Worm (Caenorhabditis elegans): ENCODE results near the gene pygo-1.

The pygo-1 gene

ce11 chrIV:5038744-5039143 is 44.4 kb upstream of the pygo-1 start (continued):
- no peak for TF ChIP-seq cebp-1 (GFP tag; IDR thresholded peaks at IDR 0.05)
- TF ChIP-seq cebp-1 (tag; optimal IDR thresholded peaks at IDR 0.05), result no peak
- peak; percentile 66 for TF ChIP-seq F23B12.7 (tag; optimal IDR thresholded peaks at IDR 0.05; ENCODE audit: insufficient read depth)
- no peak; the same call in 1 of the 2 replicates for TF ChIP-seq dox-1 (GFP tag; IDR thresholded peaks at IDR 0.05)
- peak; percentile 26 for TF ChIP-seq F57A8.1 (GFP tag; optimal IDR thresholded peaks at IDR 0.05)
- no peak for TF ChIP-seq sea-2 (GFP tag; IDR thresholded peaks at IDR 0.05)
- TF ChIP-seq athp-1 (tag; optimal IDR thresholded peaks at IDR 0.05), result peak; percentile 63
- TF ChIP-seq Y79H2A.3 (GFP tag; conservative IDR thresholded peaks at IDR 0.05), result 0 out of 2 replicates have a peak, but pooled peaks have one; percentile 62
- peak; percentile 44 for TF ChIP-seq F10E7.11 (tag; optimal IDR thresholded peaks at IDR 0.05)
- no peak for TF ChIP-seq Y53G8AR.9 (GFP tag; conservative IDR thresholded peaks at IDR 0.05)

ce11 chrIV:5045389-5045788 is 37.7 kb upstream of the pygo-1 start, which contains the start of gene hot-9:
Gene hot-9, minus strand, starts transcription at chrIV:5045489.
- TF ChIP-seq athp-1 (tag; optimal IDR thresholded peaks at IDR 0.05), result no peak
- TF ChIP-seq zim-3 (tag; optimal IDR thresholded peaks at IDR 0.05), result no peak
- TF ChIP-seq dpff-1 (tag; optimal IDR thresholded peaks at IDR 0.05), result no peak
- TF ChIP-seq hmg-20 (GFP tag; IDR thresholded peaks at IDR 0.05), result no peak
- TF ChIP-seq ztf-22 (GFP tag; optimal IDR thresholded peaks at IDR 0.05), result no peak
- TF ChIP-seq hlh-26 (GFP tag; conservative IDR thresholded peaks at IDR 0.05), result no peak
- no peak for TF ChIP-seq atf-7 (tag; optimal IDR thresholded peaks at IDR 0.05)
- no peak for TF ChIP-seq B0019.2 (GFP tag; conservative IDR thresholded peaks at IDR 0.05)
- no peak for TF ChIP-seq egl-18 (GFP tag; IDR thresholded peaks at IDR 0.05)
- TF ChIP-seq lin-54 (GFP tag; optimal IDR thresholded peaks at IDR 0.05), result no peak
- no peak for TF ChIP-seq ztf-25 (GFP tag; IDR thresholded peaks at IDR 0.05)
- TF ChIP-seq die-1 (tag; optimal IDR thresholded peaks at IDR 0.05), result no peak
- TF ChIP-seq dpl-1 (GFP tag; optimal IDR thresholded peaks at IDR 0.05), result no peak
- no peak for TF ChIP-seq sptf-2 (GFP tag; optimal IDR thresholded peaks at IDR 0.05)
- TF ChIP-seq sea-2 (GFP tag; IDR thresholded peaks at IDR 0.05), result no peak
- TF ChIP-seq unc-62 (GFP tag; optimal IDR thresholded peaks at IDR 0.05), result no peak
- TF ChIP-seq somi-1 (GFP tag; optimal IDR thresholded peaks at IDR 0.05), result no peak
- TF ChIP-seq lin-35 (GFP tag; optimal IDR thresholded peaks at IDR 0.05), result no peak

ce11 chrIV:5054297-5054696 is 28.8 kb upstream of the pygo-1 start:
- TF ChIP-seq snpc-3.4 (tag; optimal IDR thresholded peaks at IDR 0.05) (no peak), fkh-3 (tag; optimal IDR thresholded peaks at IDR 0.05) (no peak), egl-18 (GFP tag; IDR thresholded peaks at IDR 0.05) (no peak), cebp-1 (GFP tag; IDR thresholded peaks at IDR 0.05) (no peak), cebp-1 (tag; optimal IDR thresholded peaks at IDR 0.05) (no peak), ceh-40 (GFP tag; IDR thresholded peaks at IDR 0.05) (no peak), lin-40 (tag; optimal IDR thresholded peaks at IDR 0.05) (no peak), aptf-2 (GFP tag; conservative IDR thresholded peaks at IDR 0.05) (no peak)

ce11 chrIV:5055964-5056588 is 27.0 kb upstream of the pygo-1 start, which contains the start of gene msp-55:
Gene msp-55, minus strand, starts transcription at chrIV:5056014.
- TF ChIP-seq ceh-40 (GFP tag; IDR thresholded peaks at IDR 0.05) (no peak), attf-5 (GFP tag; optimal IDR thresholded peaks at IDR 0.05) (no peak), mes-4 (tag; optimal IDR thresholded peaks at IDR 0.05) (no peak), ztf-26 (tag; optimal IDR thresholded peaks at IDR 0.05) (no peak), F23B12.7 (tag; optimal IDR thresholded peaks at IDR 0.05; ENCODE audit: insufficient read depth) (no peak), let-526 (GFP tag; IDR thresholded peaks at IDR 0.05) (no peak), madf-8 (GFP tag; conservative IDR thresholded peaks at IDR 0.05) (no peak), tbx-9 (tag; optimal IDR thresholded peaks at IDR 0.05; ENCODE audit: borderline replicate concordance) (no peak), pha-4 (tag; optimal IDR thresholded peaks at IDR 0.05) (no peak), lsl-1 (GFP tag; optimal IDR thresholded peaks at IDR 0.05) (no peak), let-607 (tag; optimal IDR thresholded peaks at IDR 0.05) (no peak)

All from whole organism, young adult.